Fruit fly (Drosophila melanogaster): Measurements from ENCODE around the gene Hcf.

Hcf gene

DNA sequence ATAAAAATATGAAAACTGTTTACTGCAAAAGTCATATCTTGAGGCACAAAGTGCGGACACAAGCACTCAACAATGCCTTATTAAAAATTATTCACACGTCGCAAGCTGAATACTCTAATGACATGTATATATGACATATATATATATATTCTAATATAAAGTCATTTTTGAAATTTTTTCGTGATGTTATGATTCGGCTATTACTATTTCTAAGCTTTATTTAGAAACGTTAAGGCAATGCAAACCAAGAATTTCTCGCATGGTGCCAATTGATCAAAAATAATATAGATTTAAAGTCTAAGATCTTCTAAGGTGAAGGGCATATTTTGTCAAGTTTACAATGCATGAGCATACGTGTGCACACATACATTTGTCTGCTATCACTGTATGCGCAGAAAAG is 40.9 kb upstream of the Hcf start:
- TF ChIP-seq CG8632 (GFP tag; optimal IDR thresholded peaks at IDR 0.05): no peak
- no peak for TF ChIP-seq dsx (GFP tag; optimal IDR thresholded peaks at IDR 0.05; ENCODE audit: poor library complexity, severe bottlenecking)
- TF ChIP-seq Eip75B (GFP tag; optimal IDR thresholded peaks at IDR 0.05): no peak
- TF ChIP-seq achi (GFP tag; optimal IDR thresholded peaks at IDR 0.05): no peak
- no peak for TF ChIP-seq Eip78C (GFP tag)
- no peak for TF ChIP-seq CG3032 (tag; optimal IDR thresholded peaks at IDR 0.05)
- TF ChIP-seq Eip93F (GFP tag; optimal IDR thresholded peaks at IDR 0.05): no peak
- TF ChIP-seq CG8119 (GFP tag; IDR thresholded peaks at IDR 0.05): no peak
- no peak for TF ChIP-seq eg (GFP tag; IDR thresholded peaks at IDR 0.05)
- TF ChIP-seq CG11762 (GFP tag; optimal IDR thresholded peaks at IDR 0.05; ENCODE audit: insufficient read depth): no peak
- no peak for TF ChIP-seq CG6276 (GFP tag; optimal IDR thresholded peaks at IDR 0.05)
- TF ChIP-seq esn (GFP tag; optimal IDR thresholded peaks at IDR 0.05): no peak
- no peak for TF ChIP-seq dac (GFP tag; optimal IDR thresholded peaks at IDR 0.05)
- TF ChIP-seq CG11294 (GFP tag; IDR thresholded peaks at IDR 0.05): no peak
- TF ChIP-seq CG1621 (tag; optimal IDR thresholded peaks at IDR 0.05): no peak

DNA sequence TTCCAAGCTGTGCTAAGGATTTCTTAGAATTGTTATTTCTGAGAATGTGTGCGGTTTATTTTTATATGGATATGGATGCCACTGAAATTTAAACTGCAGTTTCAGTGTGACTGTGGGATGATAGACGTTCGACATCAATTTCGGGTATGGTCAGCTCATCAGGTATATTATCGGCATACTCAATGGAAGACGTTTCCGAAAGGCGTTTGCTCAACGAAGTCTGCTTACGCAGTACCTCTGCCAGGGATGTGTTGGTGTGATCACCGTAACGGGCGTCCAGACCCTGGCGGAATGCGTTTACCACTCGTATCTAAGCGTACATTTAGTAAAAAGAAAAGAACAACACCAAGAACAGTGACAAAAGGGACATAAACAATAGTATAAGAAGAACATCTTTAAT is 30.6 kb upstream of the Hcf start:
- no peak for TF ChIP-seq OdsH (GFP tag; optimal IDR thresholded peaks at IDR 0.05)
- TF ChIP-seq fd59A (GFP tag; optimal IDR thresholded peaks at IDR 0.05): no peak
- no peak for TF ChIP-seq Hr39 (GFP tag; optimal IDR thresholded peaks at IDR 0.05)
- TF ChIP-seq CG8119 (GFP tag; IDR thresholded peaks at IDR 0.05): no peak
- TF ChIP-seq CG8632 (GFP tag; optimal IDR thresholded peaks at IDR 0.05): no peak
- TF ChIP-seq achi (GFP tag; optimal IDR thresholded peaks at IDR 0.05): no peak
- TF ChIP-seq CG7368 (GFP tag; optimal IDR thresholded peaks at IDR 0.05): no peak
- no peak for TF ChIP-seq fkh (GFP tag; optimal IDR thresholded peaks at IDR 0.05)
- TF ChIP-seq CG15336 (GFP tag; IDR thresholded peaks at IDR 0.05): no peak

DNA sequence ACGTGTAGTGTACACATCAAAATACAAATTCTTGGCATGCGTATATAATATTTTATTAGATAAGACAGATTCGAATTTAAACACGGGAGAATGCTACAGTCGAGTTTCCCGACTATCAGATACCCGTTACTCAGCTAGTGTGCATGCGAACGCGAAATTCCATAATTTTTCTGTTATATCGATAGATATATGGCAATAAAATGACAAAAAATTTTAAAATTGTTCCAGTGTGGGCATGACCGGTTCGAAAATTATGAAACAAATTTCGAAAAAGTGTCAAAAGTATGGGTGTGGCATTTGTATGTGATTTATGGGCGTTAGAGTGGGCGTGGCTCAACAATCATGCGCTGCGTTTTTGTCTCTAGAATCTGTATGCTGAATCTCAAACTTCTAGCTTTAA is 27.5 kb upstream of the Hcf start:
- TF ChIP-seq Eip75B (GFP tag; optimal IDR thresholded peaks at IDR 0.05): no peak
- no peak for TF ChIP-seq fd59A (GFP tag; optimal IDR thresholded peaks at IDR 0.05)
- no peak for TF ChIP-seq CG6792 (GFP tag; optimal IDR thresholded peaks at IDR 0.05)
- no peak for TF ChIP-seq Sox15 (GFP tag; optimal IDR thresholded peaks at IDR 0.05)
- TF ChIP-seq dsx (GFP tag; optimal IDR thresholded peaks at IDR 0.05; ENCODE audit: poor library complexity, severe bottlenecking): no peak
- no peak for TF ChIP-seq CG11294 (GFP tag; IDR thresholded peaks at IDR 0.05)
- no peak for TF ChIP-seq esn (GFP tag; optimal IDR thresholded peaks at IDR 0.05)

DNA sequence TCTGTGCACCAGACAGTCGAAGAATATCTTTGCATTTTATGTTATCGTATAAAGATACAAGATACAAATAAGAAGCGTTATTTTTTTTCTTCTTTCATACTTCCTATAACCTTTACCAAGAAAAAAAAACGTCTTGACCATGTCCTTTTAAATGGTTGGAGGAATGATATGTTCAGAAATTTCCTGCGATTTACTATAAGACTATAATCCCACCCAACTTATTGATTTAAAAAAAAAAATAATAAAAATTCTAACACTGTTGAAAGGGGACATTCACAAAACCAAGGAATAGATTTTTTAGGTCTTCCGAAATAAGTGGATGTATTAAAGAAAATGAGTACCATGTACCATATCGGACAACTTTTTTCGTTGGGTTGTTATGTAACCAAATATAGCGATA is 23.7 kb upstream of the Hcf start:
- TF ChIP-seq Lpt (GFP tag; optimal IDR thresholded peaks at IDR 0.05): no peak
- TF ChIP-seq CG34406 (GFP tag; optimal IDR thresholded peaks at IDR 0.05): no peak
- no peak for TF ChIP-seq CG1621 (tag; optimal IDR thresholded peaks at IDR 0.05)
- TF ChIP-seq eg (GFP tag; IDR thresholded peaks at IDR 0.05): no peak
- TF ChIP-seq spab (GFP tag; optimal IDR thresholded peaks at IDR 0.05): no peak
- TF ChIP-seq CG6808 (GFP tag; optimal IDR thresholded peaks at IDR 0.05): no peak
- TF ChIP-seq lz (GFP tag; optimal IDR thresholded peaks at IDR 0.05): no peak
- no peak for TF ChIP-seq CG32006 (GFP tag; optimal IDR thresholded peaks at IDR 0.05)
- no peak for TF ChIP-seq CG8319 (GFP tag; optimal IDR thresholded peaks at IDR 0.05)
- TF ChIP-seq OdsH (GFP tag; optimal IDR thresholded peaks at IDR 0.05): no peak
- TF ChIP-seq topi (GFP tag; optimal IDR thresholded peaks at IDR 0.05): no peak
- no peak for TF ChIP-seq Sox14 (GFP tag; optimal IDR thresholded peaks at IDR 0.05)
- TF ChIP-seq Eip75B (GFP tag; optimal IDR thresholded peaks at IDR 0.05): no peak
- no peak for TF ChIP-seq Eip93F (GFP tag; optimal IDR thresholded peaks at IDR 0.05)
- TF ChIP-seq Hr39 (GFP tag; optimal IDR thresholded peaks at IDR 0.05): no peak

DNA sequence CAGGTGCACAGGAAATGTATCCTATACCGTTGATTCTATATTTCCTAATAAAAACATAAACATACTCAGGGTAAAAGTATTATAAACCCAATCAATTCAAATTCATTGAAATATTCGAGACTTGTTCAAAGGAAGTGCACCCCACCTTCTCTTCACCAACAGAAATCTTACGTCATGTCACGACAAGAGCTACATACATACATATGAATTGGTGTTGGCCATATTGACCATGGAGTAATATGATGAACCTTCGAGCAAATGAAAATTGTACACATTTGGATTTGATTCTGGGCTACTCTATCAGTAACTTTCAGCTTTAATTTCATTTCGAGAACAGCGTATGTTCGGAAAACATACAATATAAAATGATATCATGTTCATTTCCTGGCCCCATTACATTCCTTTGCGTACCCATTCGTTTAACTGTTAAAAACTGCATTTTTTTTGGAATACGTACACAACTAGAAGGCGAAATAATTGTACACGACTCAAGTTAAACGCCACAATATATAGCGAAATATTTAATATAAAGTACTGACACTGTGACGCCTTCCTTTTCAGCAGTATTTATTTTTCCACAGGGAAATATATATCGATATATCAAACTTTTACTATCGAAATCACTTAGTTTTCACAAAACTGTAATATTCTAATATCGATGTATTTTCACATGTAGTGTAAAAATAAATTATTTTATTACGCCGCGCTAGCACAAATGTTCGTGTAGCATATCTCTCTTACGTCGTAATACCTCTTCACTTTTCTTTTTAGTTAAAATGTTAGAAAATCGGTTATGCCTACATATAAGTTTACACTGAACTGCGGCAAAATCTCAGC is 1.4 kb upstream of the Hcf start, which contains the start of gene PMCA:
PMCA (minus strand) TSS at position 825 of the 837 bp plus-strand sequence.
- peak; percentile 98 for TF ChIP-seq vri (GFP tag; optimal IDR thresholded peaks at IDR 0.05)
- TF ChIP-seq fd59A (GFP tag; optimal IDR thresholded peaks at IDR 0.05): no peak
- peak; percentile 68 for TF ChIP-seq Eip78C (GFP tag)
- no peak for TF ChIP-seq Hr4 (GFP tag; optimal IDR thresholded peaks at IDR 0.05)
- no peak for TF ChIP-seq Hr39 (GFP tag; optimal IDR thresholded peaks at IDR 0.05)

Measured in whole organism, prepupa.